Fruit fly (Drosophila melanogaster): ENCODE data around the gene CG13728.

The CG13728 gene

DNA sequence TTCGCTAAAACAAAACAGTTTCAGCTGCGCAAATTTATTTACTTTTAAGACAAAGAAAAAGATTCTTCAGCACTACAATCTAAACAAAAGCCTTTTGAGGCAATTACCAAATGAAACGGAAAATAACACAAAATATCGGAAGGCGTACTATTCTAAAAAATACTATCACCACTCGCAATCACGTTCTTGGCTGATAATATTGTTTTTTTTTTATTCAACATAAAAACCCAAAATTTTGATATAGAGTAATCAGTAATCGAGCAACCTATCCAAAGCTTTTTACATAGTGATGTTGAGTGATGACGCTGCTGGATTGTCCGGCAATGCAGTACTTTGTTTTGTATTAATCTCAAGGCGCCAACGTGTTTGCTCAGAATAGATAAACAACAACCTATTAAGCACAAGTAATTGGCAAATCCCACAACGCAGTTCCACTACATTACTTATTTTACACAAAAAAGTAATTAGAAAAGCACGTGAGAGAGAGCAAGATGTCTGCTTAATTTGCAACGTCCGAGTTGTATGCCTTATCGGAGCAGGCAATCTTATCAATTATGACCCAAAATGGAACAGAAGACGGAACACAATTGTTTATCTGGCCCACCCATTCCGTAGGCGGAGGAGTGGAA is 48.5 kb upstream of the CG13728 start (continued):
- TF ChIP-seq Opbp (GFP tag; IDR thresholded peaks at IDR 0.05; ENCODE audit: partially characterized antibody), result no peak
- TF ChIP-seq chif (GFP tag; optimal IDR thresholded peaks at IDR 0.05), result no peak
- TF ChIP-seq pan (optimal IDR thresholded peaks at IDR 0.05), result no peak
- no peak for TF ChIP-seq pan (GFP tag; optimal IDR thresholded peaks at IDR 0.05 in 1 of 2, IDR thresholded peaks at IDR 0.05 in 1 of 2)
- no peak for TF ChIP-seq lola (GFP tag; optimal IDR thresholded peaks at IDR 0.05)
- no peak for TF ChIP-seq CG8478 (optimal IDR thresholded peaks at IDR 0.05)
- no peak for TF ChIP-seq zfh2 (GFP tag; optimal IDR thresholded peaks at IDR 0.05)
- TF ChIP-seq HLH4C (GFP tag; IDR thresholded peaks at IDR 0.05; ENCODE audit: partially characterized antibody), result no peak
- TF ChIP-seq sd (tag; optimal IDR thresholded peaks at IDR 0.05), result no peak
- no peak for TF ChIP-seq CG17186 (GFP tag; optimal IDR thresholded peaks at IDR 0.05)
- TF ChIP-seq tio (GFP tag; optimal IDR thresholded peaks at IDR 0.05), result no peak
- no peak for TF ChIP-seq CG4328 (GFP tag; optimal IDR thresholded peaks at IDR 0.05)
- no peak for TF ChIP-seq hkb (optimal IDR thresholded peaks at IDR 0.05)
- no peak for TF ChIP-seq hkb (GFP tag; IDR thresholded peaks at IDR 0.05)
- no peak for TF ChIP-seq CG10274 (GFP tag; optimal IDR thresholded peaks at IDR 0.05)
- peak; percentile 11 for TF ChIP-seq bab2 (GFP tag; optimal IDR thresholded peaks at IDR 0.05)
- TF ChIP-seq CG32532 (GFP tag; IDR thresholded peaks at IDR 0.05), result no peak
- no peak for TF ChIP-seq CG4360 (GFP tag; IDR thresholded peaks at IDR 0.05)
- TF ChIP-seq tgo (GFP tag; IDR thresholded peaks at IDR 0.05), result no peak; the same call in 2 of the 3 replicates
- peak; percentile 90 for TF ChIP-seq exex (tag; optimal IDR thresholded peaks at IDR 0.05)
- TF ChIP-seq ara (GFP tag; IDR thresholded peaks at IDR 0.05), result no peak
- TF ChIP-seq twi (tag; optimal IDR thresholded peaks at IDR 0.05), result no peak
- TF ChIP-seq CG6654 (GFP tag; optimal IDR thresholded peaks at IDR 0.05), result no peak
- TF ChIP-seq pfk (GFP tag; optimal IDR thresholded peaks at IDR 0.05), result peak; percentile 81
- no peak for TF ChIP-seq crol (GFP tag; IDR thresholded peaks at IDR 0.05)
- no peak for TF ChIP-seq CG3065 (GFP tag; optimal IDR thresholded peaks at IDR 0.05)
- TF ChIP-seq run (tag; optimal IDR thresholded peaks at IDR 0.05), result no peak
- TF ChIP-seq NC2α (GFP tag; optimal IDR thresholded peaks at IDR 0.05), result no peak
- peak; percentile 69 for TF ChIP-seq Med (GFP tag)
- no peak for TF ChIP-seq ac (GFP tag; optimal IDR thresholded peaks at IDR 0.05)
- peak; percentile 30 for TF ChIP-seq Asciz (GFP tag; optimal IDR thresholded peaks at IDR 0.05)
- no peak for TF ChIP-seq h (optimal IDR thresholded peaks at IDR 0.05)
- TF ChIP-seq mam (GFP tag; optimal IDR thresholded peaks at IDR 0.05), result no peak
- TF ChIP-seq Lhr (GFP tag; optimal IDR thresholded peaks at IDR 0.05), result no peak
- no peak for TF ChIP-seq Hey (tag; optimal IDR thresholded peaks at IDR 0.05)
- TF ChIP-seq CG14860 (GFP tag; IDR thresholded peaks at IDR 0.05; ENCODE audit: partially characterized antibody), result no peak
- no peak for TF ChIP-seq maf-S (GFP tag; optimal IDR thresholded peaks at IDR 0.05)
- TF ChIP-seq sna (GFP tag; IDR thresholded peaks at IDR 0.05; ENCODE audit: partially characterized antibody), result no peak
- TF ChIP-seq CG9817 (tag; optimal IDR thresholded peaks at IDR 0.05), result peak; percentile 5
- TF ChIP-seq toy (GFP tag; IDR thresholded peaks at IDR 0.05), result no peak
- TF ChIP-seq lov (optimal IDR thresholded peaks at IDR 0.05), result no peak
- TF ChIP-seq lov (GFP tag; IDR thresholded peaks at IDR 0.05), result no peak
- TF ChIP-seq CG8089 (GFP tag; optimal IDR thresholded peaks at IDR 0.05), result no peak
- TF ChIP-seq Fer3 (tag; optimal IDR thresholded peaks at IDR 0.05), result peak; percentile 26
- no peak for TF ChIP-seq onecut (GFP tag; IDR thresholded peaks at IDR 0.05)
- no peak for TF ChIP-seq CG1792 (GFP tag; optimal IDR thresholded peaks at IDR 0.05)
- TF ChIP-seq Gug (GFP tag; IDR thresholded peaks at IDR 0.05), result no peak
- no peak for TF ChIP-seq ato (GFP tag; IDR thresholded peaks at IDR 0.05; ENCODE audit: partially characterized antibody)
- TF ChIP-seq Atf-2 (GFP tag; optimal IDR thresholded peaks at IDR 0.05), result no peak
- no peak for TF ChIP-seq MTF-1 (GFP tag; optimal IDR thresholded peaks at IDR 0.05; ENCODE audit: borderline replicate concordance)
- TF ChIP-seq Bteb2 (GFP tag; optimal IDR thresholded peaks at IDR 0.05), result no peak
- TF ChIP-seq Stat92E (GFP tag; optimal IDR thresholded peaks at IDR 0.05), result no peak

All from whole organism, embryonic.